Worm (Caenorhabditis elegans): ENCODE measurements around the gene F25B4.8.
A peak's percentile ranks its signal among the peaks of the same experiment; 100 is the strongest.

F25B4.8 gene

ce11 chrV:5701106-5701505, 9.6 kb upstream of the F25B4.8 start (continued):
- TF ChIP-seq nhr-20 (tag; optimal IDR thresholded peaks at IDR 0.05) (peak; percentile 47), skn-1 (tag; optimal IDR thresholded peaks at IDR 0.05) (no peak), jun-1 (tag; optimal IDR thresholded peaks at IDR 0.05) (no peak), ceh-63 (GFP tag; optimal IDR thresholded peaks at IDR 0.05) (no peak), C16A3.4 (tag; optimal IDR thresholded peaks at IDR 0.05) (no peak), lir-3 (tag; optimal IDR thresholded peaks at IDR 0.05; ENCODE audit: poor library complexity) (no peak)

- TF ChIP-seq blmp-1 (tag; optimal IDR thresholded peaks at IDR 0.05) (peak; percentile 74), snu-23 (GFP tag; optimal IDR thresholded peaks at IDR 0.05) (peak; percentile 1), ceh-82 (tag; optimal IDR thresholded peaks at IDR 0.05) (no peak), unc-98 (GFP tag; IDR thresholded peaks at IDR 0.05) (no peak), lsy-2 (tag; optimal IDR thresholded peaks at IDR 0.05) (peak in 1 of 2 experiments; percentile 11), C34B4.2 (tag; optimal IDR thresholded peaks at IDR 0.05) (no peak), lin-14 (GFP tag; optimal IDR thresholded peaks at IDR 0.05) (peak; percentile 30), ama-1 (optimal IDR thresholded peaks at IDR 0.05) (peak; percentile 75), elt-3 (tag; optimal IDR thresholded peaks at IDR 0.05) (peak in 1 of 6 experiments; percentile 49), mdl-1 (tag; optimal IDR thresholded peaks at IDR 0.05) (peak in 1 of 2 experiments; percentile 14), C16A3.4 (tag; optimal IDR thresholded peaks at IDR 0.05) (no peak), nhr-85 (tag) (peak; percentile 62), grh-1 (GFP tag; IDR thresholded peaks at IDR 0.05) (0 out of 2 replicates have a peak, but pooled peaks have one; percentile 4), nhr-71 (tag; optimal IDR thresholded peaks at IDR 0.05) (no peak)
Observed at ce11 chrV:5699835-5700441, 8.4 kb upstream of the F25B4.8 start, which contains the start of gene clec-1. Gene clec-1, plus strand, starts transcription at chrV:5700154.

- TF ChIP-seq C04F5.9 (tag; optimal IDR thresholded peaks at IDR 0.05) (no peak), lin-15B (tag; optimal IDR thresholded peaks at IDR 0.05) (no peak), elt-3 (tag; optimal IDR thresholded peaks at IDR 0.05) (peak in 2 of 6 experiments; percentile 5 to 53), nhr-71 (tag; optimal IDR thresholded peaks at IDR 0.05) (peak; percentile 2), mdl-1 (tag; optimal IDR thresholded peaks at IDR 0.05) (peak in 1 of 2 experiments; percentile 27), egl-13 (tag; optimal IDR thresholded peaks at IDR 0.05) (no peak), zip-4 (GFP tag; optimal IDR thresholded peaks at IDR 0.05) (no peak), hlh-17 (GFP tag; optimal IDR thresholded peaks at IDR 0.05; ENCODE audit: borderline replicate concordance) (no peak), nhr-47 (tag; optimal IDR thresholded peaks at IDR 0.05) (no peak), nhr-237 (tag; optimal IDR thresholded peaks at IDR 0.05) (no peak), aha-1 (tag; optimal IDR thresholded peaks at IDR 0.05) (no peak), nhr-84 (tag; optimal IDR thresholded peaks at IDR 0.05) (no peak), hlh-4 (tag; optimal IDR thresholded peaks at IDR 0.05) (no peak), jun-1 (tag; optimal IDR thresholded peaks at IDR 0.05) (no peak), nhr-20 (tag; optimal IDR thresholded peaks at IDR 0.05) (peak; percentile 11), nhr-19 (GFP tag; conservative IDR thresholded peaks at IDR 0.05) (no peak), efl-3 (GFP tag; optimal IDR thresholded peaks at IDR 0.05) (no peak), unc-62 (GFP tag; optimal IDR thresholded peaks at IDR 0.05) (no peak), lsy-2 (tag; optimal IDR thresholded peaks at IDR 0.05) (no peak), fos-1 (tag; optimal IDR thresholded peaks at IDR 0.05) (no peak), hpl-2 (GFP tag; optimal IDR thresholded peaks at IDR 0.05) (no peak), skn-1 (tag; optimal IDR thresholded peaks at IDR 0.05) (no peak), snpc-4 (tag; optimal IDR thresholded peaks at IDR 0.05) (no peak), ztf-11 (tag; optimal IDR thresholded peaks at IDR 0.05) (no peak), tlp-1 (tag; optimal IDR thresholded peaks at IDR 0.05) (no peak), nhr-90 (tag; optimal IDR thresholded peaks at IDR 0.05; ENCODE audit: poor library complexity) (no peak), lir-3 (tag; optimal IDR thresholded peaks at IDR 0.05; ENCODE audit: poor library complexity) (no peak), ceh-82 (tag; optimal IDR thresholded peaks at IDR 0.05) (no peak), lin-39 (tag; optimal IDR thresholded peaks at IDR 0.05) (no peak), isw-1 (GFP tag; IDR thresholded peaks at IDR 0.05) (no peak), pag-3 (tag; optimal IDR thresholded peaks at IDR 0.05; ENCODE audit: borderline replicate concordance, insufficient read depth) (no peak), dsc-1 (tag; optimal IDR thresholded peaks at IDR 0.05) (no peak), lin-14 (GFP tag; optimal IDR thresholded peaks at IDR 0.05) (peak; percentile 66), ztf-4 (tag; optimal IDR thresholded peaks at IDR 0.05) (no peak), zag-1 (tag; optimal IDR thresholded peaks at IDR 0.05) (no peak), elt-2 (tag; optimal IDR thresholded peaks at IDR 0.05) (no peak), vab-15 (tag; optimal IDR thresholded peaks at IDR 0.05) (no peak), mef-2 (tag; optimal IDR thresholded peaks at IDR 0.05) (no peak)
Observed at ce11 chrV:5697581-5697980, 6.1 kb upstream of the F25B4.8 start.
